Fruit fly (Drosophila melanogaster) whole organism, embryonic: ENCODE data around the gene Dpm2.

ENCODE experiments used
- ATbp ChIP-seq: fragments of 200-800 bp; sonication (Bioruptor generic); optimal IDR thresholded peaks from 2 replicates; lab custom pipeline; 2017; ENCODE audit warnings: missing biosample characterization, mild to moderate bottlenecking, missing genetic modification characterization, missing genetic modification reagents
- Blimp-1 ChIP-seq: fragments of 200-800 bp; sonication (Bioruptor generic); optimal IDR thresholded peaks from 3 replicates; lab custom pipeline; 2018; ENCODE audit warnings: missing biosample characterization, missing genetic modification characterization, mild to moderate bottlenecking, moderate library complexity, missing genetic modification reagents
- CG10431 ChIP-seq: fragments of 200-800 bp; sonication (Bioruptor generic); optimal IDR thresholded peaks from 3 replicates; lab custom pipeline; 2018; ENCODE audit warnings: missing biosample characterization, mild to moderate bottlenecking, missing genetic modification characterization
- CG10654 ChIP-seq: fragments of 200-800 bp; sonication (Bioruptor generic); optimal IDR thresholded peaks from 2 replicates; lab custom pipeline; 2016; ENCODE audit warnings: missing biosample characterization, missing genetic modification characterization
- CG11398 ChIP-seq: fragments of 200-800 bp; sonication (Bioruptor generic); optimal IDR thresholded peaks from 2 replicates; lab custom pipeline; 2016; ENCODE audit warnings: missing biosample characterization, missing genetic modification characterization
- CG12155 ChIP-seq: fragments of 200-800 bp; sonication (Bioruptor generic); optimal IDR thresholded peaks from 3 replicates; lab custom pipeline; 2016; ENCODE audit warnings: missing biosample characterization, missing genetic modification characterization
- CG12299 ChIP-seq: fragments of 200-800 bp; sonication (Bioruptor generic); optimal IDR thresholded peaks from 2 replicates; lab custom pipeline; 2018; ENCODE audit warnings: missing biosample characterization, mild to moderate bottlenecking, missing genetic modification characterization
- CG1233 ChIP-seq: fragments of 200-800 bp; sonication (Bioruptor generic); optimal IDR thresholded peaks from 4 replicates; lab custom pipeline; 2018; ENCODE audit warnings: missing biosample characterization, mild to moderate bottlenecking, missing genetic modification characterization
- CG17568 ChIP-seq: fragments of 200-800 bp; sonication (Bioruptor generic); optimal IDR thresholded peaks from 2 replicates; lab custom pipeline; 2018; ENCODE audit warnings: missing biosample characterization, mild to moderate bottlenecking, missing genetic modification characterization, moderate library complexity
- CG2129 ChIP-seq: fragments of 200-800 bp; sonication (Bioruptor generic); IDR thresholded peaks from 2 replicates; pipeline ENCODE4 v1.3.6; 2022; ENCODE audit warnings: missing biosample characterization, missing genetic modification characterization; ENCODE audit not compliant: partially characterized antibody
- CG32767 ChIP-seq: fragments of 200-800 bp; sonication (Bioruptor generic); IDR thresholded peaks from 2 replicates; pipeline ENCODE4 v1.3.6; 2022; ENCODE audit warnings: missing biosample characterization, missing genetic modification characterization
- CG33557 ChIP-seq: fragments of 200-800 bp; sonication (Bioruptor generic); optimal IDR thresholded peaks from 2 replicates; lab custom pipeline; 2019; ENCODE audit warnings: missing biosample characterization, mild to moderate bottlenecking, missing genetic modification characterization, moderate library complexity
- CG34376 ChIP-seq: fragments of 200-800 bp; sonication (Bioruptor generic); optimal IDR thresholded peaks from 2 replicates; lab custom pipeline; 2018; ENCODE audit warnings: missing biosample characterization, mild to moderate bottlenecking, missing genetic modification characterization
- CG5953 ChIP-seq: fragments of 200-800 bp; sonication (Bioruptor generic); IDR thresholded peaks from 2 replicates; pipeline ENCODE4 v1.3.6; 2022; ENCODE audit warnings: missing biosample characterization, missing genetic modification characterization
- CG6791 ChIP-seq: fragments of 200-800 bp; sonication (Bioruptor generic); IDR thresholded peaks from 3 replicates; pipeline ENCODE4 v1.3.6; 2022; ENCODE audit warnings: missing biosample characterization, missing genetic modification characterization; ENCODE audit not compliant: partially characterized antibody
- CG7357 ChIP-seq: fragments of 200-800 bp; sonication (Bioruptor generic); IDR thresholded peaks from 3 replicates; pipeline ENCODE4 v1.3.6; 2022; ENCODE audit warnings: missing biosample characterization, missing genetic modification characterization
- CG8290 ChIP-seq, 3 experiments: fragments of 200-800 bp; sonication (Bioruptor generic); optimal IDR thresholded peaks; 2 replicates each; lab custom pipeline; 2016 to 2019; ENCODE audit warnings: missing biosample characterization in 3 of 3, missing genetic modification characterization in 3 of 3, mild to moderate bottlenecking in 2 of 3, moderate library complexity in 1 of 3
- D19A ChIP-seq: fragments of 200-800 bp; optimal IDR thresholded peaks from 3 replicates; lab custom pipeline; 2019; ENCODE audit warnings: missing biosample characterization, mild to moderate bottlenecking, missing genetic modification characterization, moderate library complexity
- Dip2 ChIP-seq: fragments of 200-800 bp; sonication (Bioruptor generic); IDR thresholded peaks from 2 replicates; pipeline ENCODE4 v1.3.6; 2022; ENCODE audit warnings: missing biosample characterization, missing genetic modification characterization
- Dp ChIP-seq: fragments of 200-800 bp; sonication (Bioruptor generic); optimal IDR thresholded peaks from 2 replicates; lab custom pipeline; 2018; ENCODE audit warnings: missing biosample characterization, mild to moderate bottlenecking, missing genetic modification characterization, moderate library complexity
- HLH4C ChIP-seq: fragments of 200-800 bp; sonication (Bioruptor generic); IDR thresholded peaks from 3 replicates; pipeline ENCODE4 v1.3.6; 2022; ENCODE audit warnings: missing biosample characterization, missing genetic modification characterization; ENCODE audit not compliant: partially characterized antibody
- Hand ChIP-seq: fragments of 200-800 bp; sonication (Bioruptor generic); optimal IDR thresholded peaks from 2 replicates; lab custom pipeline; 2017; ENCODE audit warnings: mild to moderate bottlenecking, missing biosample characterization, missing genetic modification reagents, missing genetic modification characterization
- Mad ChIP-seq: fragments of 200-800 bp; sonication (Bioruptor generic); optimal IDR thresholded peaks from 2 replicates; lab custom pipeline; 2016; ENCODE audit warnings: missing biosample characterization, missing genetic modification characterization
- Med ChIP-seq: fragments of 200-800 bp; sonication (Bioruptor generic); peaks from one replicate; lab custom pipeline; 2016; ENCODE audit warnings: missing biosample characterization, missing genetic modification characterization, mild to moderate bottlenecking, inconsistent platforms, moderate library complexity
- Nf-YB ChIP-seq: fragments of 200-800 bp; sonication (Bioruptor generic); optimal IDR thresholded peaks from 3 replicates; lab custom pipeline; 2019; ENCODE audit warnings: missing biosample characterization, mild to moderate bottlenecking, missing genetic modification characterization, moderate library complexity
- Nf-YC ChIP-seq: fragments of 200-800 bp; optimal IDR thresholded peaks from 3 replicates; lab custom pipeline; 2019; ENCODE audit warnings: missing biosample characterization, mild to moderate bottlenecking, missing genetic modification characterization, moderate library complexity
- Scr ChIP-seq: fragments of 200-800 bp; sonication (Bioruptor generic); IDR thresholded peaks from 2 replicates; pipeline ENCODE4 v1.3.6; 2022; ENCODE audit warnings: missing biosample characterization, missing genetic modification characterization; ENCODE audit not compliant: partially characterized antibody
- Stat92E ChIP-seq, 3 experiments: fragments of >200 bp in 2 of 3; fragments of 200-800 bp in 1 of 3; sonication (Bioruptor generic) in 1 of 3; optimal IDR thresholded peaks; 2 replicates each; lab custom pipeline; 2017 to 2019; ENCODE audit warnings: missing biosample characterization in 3 of 3, missing genetic modification characterization in 3 of 3, mild to moderate bottlenecking in 1 of 3, moderate library complexity in 1 of 3
- amos ChIP-seq: fragments of 200-800 bp; sonication (Bioruptor generic); IDR thresholded peaks from 2 replicates; pipeline ENCODE4 v1.3.6; 2022; ENCODE audit warnings: missing biosample characterization, missing genetic modification characterization; ENCODE audit not compliant: partially characterized antibody
- ato ChIP-seq: fragments of 200-800 bp; sonication (Bioruptor generic); IDR thresholded peaks from 2 replicates; pipeline ENCODE4 v1.3.6; 2022; ENCODE audit warnings: missing biosample characterization, missing genetic modification characterization; ENCODE audit not compliant: partially characterized antibody
- cg ChIP-seq: fragments of 200-800 bp; sonication (Bioruptor generic); optimal IDR thresholded peaks from 3 replicates; lab custom pipeline; 2019; ENCODE audit warnings: missing biosample characterization, mild to moderate bottlenecking, missing genetic modification characterization, moderate library complexity
- dmrt11E ChIP-seq: fragments of 200-800 bp; sonication (Bioruptor generic); optimal IDR thresholded peaks from 3 replicates; lab custom pipeline; 2018; ENCODE audit warnings: missing biosample characterization, mild to moderate bottlenecking, missing genetic modification characterization, moderate library complexity
- dysf ChIP-seq: fragments of 200-800 bp; sonication (Bioruptor generic); IDR thresholded peaks from 3 replicates; pipeline ENCODE4 v1.3.6; 2022; ENCODE audit warnings: missing biosample characterization, missing genetic modification characterization
- eve ChIP-seq, 2 experiments: fragments of >200 bp; optimal IDR thresholded peaks; 2 replicates each; lab custom pipeline; 2017; ENCODE audit warnings: missing biosample characterization in 2 of 2, missing genetic modification characterization in 2 of 2
- fd64A ChIP-seq: fragments of 200-800 bp; sonication (Bioruptor generic); optimal IDR thresholded peaks from 3 replicates; lab custom pipeline; 2018; ENCODE audit warnings: missing biosample characterization, mild to moderate bottlenecking, missing genetic modification characterization
- ftz-f1 ChIP-seq: fragments of 200-800 bp; sonication (Bioruptor generic); optimal IDR thresholded peaks from 2 replicates; lab custom pipeline; 2016; ENCODE audit warnings: missing biosample characterization, missing genetic modification characterization
- gfzf ChIP-seq: fragments of 200-800 bp; sonication (Bioruptor generic); optimal IDR thresholded peaks from 2 replicates; lab custom pipeline; 2016; ENCODE audit warnings: missing biosample characterization, mild to moderate bottlenecking, missing genetic modification characterization, moderate library complexity
- grau ChIP-seq: fragments of 200-800 bp; optimal IDR thresholded peaks from 3 replicates; lab custom pipeline; 2019; ENCODE audit warnings: missing biosample characterization, mild to moderate bottlenecking, missing genetic modification characterization, moderate library complexity
- hb ChIP-seq: fragments of 200-800 bp; sonication (Bioruptor generic); IDR thresholded peaks from 3 replicates; pipeline ENCODE4 v1.3.6; 2022; ENCODE audit warnings: missing biosample characterization, missing genetic modification characterization; ENCODE audit not compliant: partially characterized antibody
- nerfin-2 ChIP-seq: fragments of 200-800 bp; sonication (Bioruptor generic); IDR thresholded peaks from 2 replicates; pipeline ENCODE4 v1.3.6; 2022; ENCODE audit warnings: missing biosample characterization, missing genetic modification characterization; ENCODE audit not compliant: partially characterized antibody
- otp ChIP-seq: fragments of 200-800 bp; sonication (Bioruptor generic); IDR thresholded peaks from 3 replicates; pipeline ENCODE4, ENCODE4 v1.3.6; 2022; ENCODE audit warnings: missing biosample characterization, missing genetic modification characterization
- pros ChIP-seq: fragments of 200-800 bp; sonication (Bioruptor generic); optimal IDR thresholded peaks from 3 replicates; lab custom pipeline; 2019; ENCODE audit warnings: missing biosample characterization, mild to moderate bottlenecking, missing genetic modification characterization, moderate library complexity
- psq ChIP-seq: fragments of 200-800 bp; sonication (Bioruptor generic); optimal IDR thresholded peaks from 2 replicates; lab custom pipeline; 2017; ENCODE audit warnings: missing biosample characterization, missing genetic modification characterization
- pzg ChIP-seq: fragments of 200-800 bp; sonication (Bioruptor generic); optimal IDR thresholded peaks from 3 replicates; lab custom pipeline; 2018; ENCODE audit warnings: missing biosample characterization, mild to moderate bottlenecking, missing genetic modification characterization, moderate library complexity
- stwl ChIP-seq: fragments of 200-800 bp; sonication (Bioruptor generic); optimal IDR thresholded peaks from 3 replicates; lab custom pipeline; 2018; ENCODE audit warnings: missing biosample characterization, mild to moderate bottlenecking, missing genetic modification characterization, moderate library complexity
- ttk ChIP-seq: fragments of 200-800 bp; sonication (Bioruptor generic); IDR thresholded peaks from 2 replicates; pipeline ENCODE4 v2.1.2; 2022; ENCODE audit warnings: missing biosample characterization, missing genetic modification characterization

Gene Dpm2

dm6 chr3L:3303534-3304459 lies 15.6 kb upstream of the Dpm2 start, which contains the start of gene ZnT63C (continued):
- peak; percentile 93 for TF ChIP-seq ato (GFP tag; lab: Robert Waterston, UW)
- TF ChIP-seq nerfin-2 (GFP tag; lab: Robert Waterston, UW): peak; percentile 87
- TF ChIP-seq Dp (GFP tag; lab: Kevin White, UChicago): peak; percentile 54
- no peak for TF ChIP-seq Blimp-1 (GFP tag; lab: Kevin White, UChicago)
- no peak for TF ChIP-seq dmrt11E (tag; lab: Kevin White, UChicago)
- TF ChIP-seq gfzf (GFP tag; lab: Kevin White, UChicago): peak; percentile 85
- peak; percentile 79 for TF ChIP-seq Scr (GFP tag; lab: Robert Waterston, UW)
- TF ChIP-seq CG10654 (GFP tag; lab: Kevin White, UChicago): no peak
- peak; percentile 22; the same call in 1 of the 2 replicates for TF ChIP-seq ttk (GFP tag; lab: Robert Waterston, UW)
- peak in 1 of 2 experiments; percentile 63 for TF ChIP-seq eve (GFP tag; optimal IDR thresholded peaks at IDR 0.05; lab: Kevin White, UChicago)
- TF ChIP-seq dysf (GFP tag; lab: Robert Waterston, UW): no peak
- TF ChIP-seq CG6791 (GFP tag; lab: Robert Waterston, UW): peak; percentile 91
- no peak for TF ChIP-seq Dip2 (GFP tag; lab: Robert Waterston, UW)
- TF ChIP-seq CG11398: no peak
- TF ChIP-seq pros (GFP tag; lab: Kevin White, UChicago): peak; percentile 1
- TF ChIP-seq CG2129 (GFP tag; lab: Robert Waterston, UW): 0 out of 2 replicates have a peak, but pooled peaks have one; percentile 25
- peak; percentile 78 for TF ChIP-seq amos (GFP tag; lab: Robert Waterston, UW)
- no peak for TF ChIP-seq CG10431
- TF ChIP-seq pzg (GFP tag; lab: Kevin White, UChicago): peak; percentile 74
- no peak for TF ChIP-seq Hand
- TF ChIP-seq HLH4C (GFP tag; lab: Robert Waterston, UW): peak; percentile 97
- no peak for TF ChIP-seq ATbp (GFP tag; lab: Kevin White, UChicago)
- TF ChIP-seq CG12155 (GFP tag; lab: Kevin White, UChicago): no peak
- TF ChIP-seq psq (GFP tag; lab: Kevin White, UChicago): no peak
- TF ChIP-seq Mad (GFP tag; lab: Kevin White, UChicago): peak; percentile 14
- TF ChIP-seq grau: peak; percentile 75
- TF ChIP-seq stwl (tag; lab: Kevin White, UChicago): peak; percentile 76
- no peak for TF ChIP-seq ftz-f1 (GFP tag; lab: Kevin White, UChicago)
- TF ChIP-seq CG1233 (GFP tag; lab: Kevin White, UChicago): no peak
- TF ChIP-seq CG12299 (tag; lab: Kevin White, UChicago): peak; percentile 7
- TF ChIP-seq Med: peak; percentile 79
- 0 out of 2 replicates have a peak, but pooled peaks have one; percentile 23 for TF ChIP-seq CG5953 (GFP tag; lab: Robert Waterston, UW)
- TF ChIP-seq cg: peak; percentile 83
- peak in 1 of 3 experiments; percentile 51 for TF ChIP-seq Stat92E (GFP tag; optimal IDR thresholded peaks at IDR 0.05; lab: Kevin White, UChicago)
- TF ChIP-seq CG32767: peak; percentile 40; the same call in 1 of the 2 replicates
- peak; percentile 6 for TF ChIP-seq D19A
- peak; percentile 79 for TF ChIP-seq hb (GFP tag; lab: Robert Waterston, UW)
- TF ChIP-seq CG7357 (GFP tag; lab: Robert Waterston, UW): no peak
- no peak for TF ChIP-seq CG17568 (GFP tag; lab: Kevin White, UChicago)
- TF ChIP-seq CG33557 (GFP tag; lab: Kevin White, UChicago): peak; percentile 6
- no peak for TF ChIP-seq CG8290 (GFP tag; optimal IDR thresholded peaks at IDR 0.05; lab: Kevin White, UChicago)
- peak in 1 of 2 experiments; percentile 30 for TF ChIP-seq CG8290 (tag; optimal IDR thresholded peaks at IDR 0.05; lab: Kevin White, UChicago)
- TF ChIP-seq otp (GFP tag; lab: Robert Waterston, UW): peak; percentile 26; the same call in 1 of the 3 replicates
- no peak for TF ChIP-seq Nf-YC (tag; lab: Kevin White, UChicago)
- peak; percentile 26 for TF ChIP-seq fd64A
- TF ChIP-seq Nf-YB (GFP tag; lab: Kevin White, UChicago): no peak
- TF ChIP-seq CG34376 (GFP tag; lab: Kevin White, UChicago): peak; percentile 36
